Worm (Caenorhabditis elegans) whole organism, L3 larva: ENCODE data around the gene btbd-10.
"Not testable (repeated sequence)": the region's sequence is repeated elsewhere in the genome, so short reads cannot be mapped to it uniquely, and the experiment has no call there.

Source experiments
- R02D3.7 ChIP-seq: fragments of 150-350 bp; optimal IDR thresholded peaks from 2 replicates; lab custom pipeline; 2014; ENCODE audit warnings: missing biosample characterization, missing genetic modification characterization
- aly-2 ChIP-seq: fragments of 150-350 bp; optimal IDR thresholded peaks from 2 replicates; lab custom pipeline; 2014; ENCODE audit warnings: missing biosample characterization, missing genetic modification characterization
- ceh-16 ChIP-seq: sonication (generic microtip); optimal IDR thresholded peaks from 2 replicates; lab custom pipeline; 2017; ENCODE audit warnings: missing biosample characterization, missing genetic modification characterization
- ceh-28 ChIP-seq: fragments of 150-350 bp; optimal IDR thresholded peaks from 2 replicates; lab custom pipeline; 2014; ENCODE audit warnings: missing biosample characterization, missing genetic modification reagents, missing genetic modification characterization
- daf-12 ChIP-seq: fragments of 150-350 bp; optimal IDR thresholded peaks from 2 replicates; lab custom pipeline; 2014; ENCODE audit warnings: missing biosample characterization, missing genetic modification reagents, missing genetic modification characterization
- egl-27 ChIP-seq: sonication (generic microtip); optimal IDR thresholded peaks from 4 replicates; lab custom pipeline; 2017; ENCODE audit warnings: missing biosample characterization, missing genetic modification reagents, missing genetic modification characterization
- egl-5 ChIP-seq: fragments of 150-350 bp; optimal IDR thresholded peaks from 2 replicates; lab custom pipeline; 2017; ENCODE audit warnings: missing biosample characterization, missing genetic modification reagents, missing genetic modification characterization, inconsistent platforms
- elt-1 ChIP-seq: fragments of 150-350 bp; optimal IDR thresholded peaks from 2 replicates; lab custom pipeline; 2014; ENCODE audit warnings: missing biosample characterization, missing genetic modification characterization
- elt-2 ChIP-seq: sonication (generic microtip); optimal IDR thresholded peaks from 2 replicates; lab custom pipeline; 2016; ENCODE audit warnings: missing genetic modification reagents, mild to moderate bottlenecking, missing genetic modification characterization, missing compliant biosample characterization
- hmg-11 ChIP-seq: sonication (generic microtip); optimal IDR thresholded peaks from 2 replicates; lab custom pipeline; 2016; ENCODE audit warnings: missing genetic modification characterization, missing compliant biosample characterization
- jun-1 ChIP-seq: fragments of 150-350 bp; optimal IDR thresholded peaks from 2 replicates; lab custom pipeline; 2014; ENCODE audit warnings: missing biosample characterization, missing genetic modification reagents, missing genetic modification characterization
- lin-15B ChIP-seq: fragments of 150-350 bp; optimal IDR thresholded peaks from 2 replicates; lab custom pipeline; 2014; ENCODE audit warnings: missing biosample characterization, missing genetic modification characterization
- lin-39 ChIP-seq: fragments of 150-350 bp; optimal IDR thresholded peaks from 2 replicates; lab custom pipeline; 2018; ENCODE audit warnings: missing biosample characterization, missing genetic modification reagents, missing genetic modification characterization
- nfya-1 ChIP-seq: sonication (generic microtip); optimal IDR thresholded peaks from 2 replicates; lab custom pipeline; 2017; ENCODE audit warnings: missing genetic modification characterization, mild to moderate bottlenecking, missing compliant biosample characterization, antibody characterized with exemption, moderate library complexity; ENCODE audit not compliant: insufficient read depth
- nhr-11 ChIP-seq: fragments of 150-350 bp; optimal IDR thresholded peaks from 2 replicates; lab custom pipeline; 2014; ENCODE audit warnings: missing biosample characterization, missing genetic modification characterization
- nhr-12 ChIP-seq: fragments of 150-350 bp; optimal IDR thresholded peaks from 2 replicates; lab custom pipeline; 2014; ENCODE audit warnings: missing biosample characterization, missing genetic modification characterization
- nhr-23 ChIP-seq: fragments of 150-350 bp; optimal IDR thresholded peaks from 2 replicates; lab custom pipeline; 2014; ENCODE audit warnings: missing biosample characterization, missing genetic modification reagents, missing genetic modification characterization
- nhr-25 ChIP-seq: sonication (generic microtip); optimal IDR thresholded peaks from 2 replicates; lab custom pipeline; 2017; ENCODE audit warnings: missing biosample characterization, missing genetic modification characterization
- nhr-28 ChIP-seq: fragments of 150-350 bp; optimal IDR thresholded peaks from 2 replicates; lab custom pipeline; 2014; ENCODE audit warnings: missing biosample characterization, missing genetic modification characterization
- nhr-43 ChIP-seq: sonication (generic microtip); optimal IDR thresholded peaks from 2 replicates; lab custom pipeline; 2016; ENCODE audit warnings: mild to moderate bottlenecking, missing genetic modification characterization, missing compliant biosample characterization; ENCODE audit not compliant: poor library complexity, severe bottlenecking
- nhr-67 ChIP-seq: fragments of 150-350 bp; optimal IDR thresholded peaks from 2 replicates; lab custom pipeline; 2014; ENCODE audit warnings: missing biosample characterization, missing genetic modification characterization
- nhr-76 ChIP-seq: fragments of 150-350 bp; sonication (generic microtip); optimal IDR thresholded peaks from 5 replicates; lab custom pipeline; 2014; ENCODE audit warnings: missing biosample characterization, missing genetic modification characterization
- nhr-77 ChIP-seq: fragments of 150-350 bp; optimal IDR thresholded peaks from 2 replicates; lab custom pipeline; 2014; ENCODE audit warnings: missing biosample characterization, missing genetic modification characterization
- sea-2 ChIP-seq: fragments of 150-350 bp; sonication (generic microtip); optimal IDR thresholded peaks from 4 replicates; lab custom pipeline; 2014; ENCODE audit warnings: missing biosample characterization, missing genetic modification reagents, missing genetic modification characterization
- skn-1 ChIP-seq: fragments of 150-350 bp; optimal IDR thresholded peaks from 2 replicates; lab custom pipeline; 2014; ENCODE audit warnings: missing biosample characterization, missing genetic modification characterization
- snpc-4 ChIP-seq: fragments of 150-350 bp; optimal IDR thresholded peaks from 2 replicates; lab custom pipeline; 2014; ENCODE audit warnings: missing biosample characterization, missing genetic modification characterization
- tbx-2 ChIP-seq: sonication (generic microtip); optimal IDR thresholded peaks from 2 replicates; lab custom pipeline; 2016; ENCODE audit warnings: mild to moderate bottlenecking, missing genetic modification characterization, missing compliant biosample characterization
- ztf-4 ChIP-seq: fragments of 150-350 bp; optimal IDR thresholded peaks from 2 replicates; lab custom pipeline; 2014; ENCODE audit warnings: missing biosample characterization, missing genetic modification characterization

Gene btbd-10

DNA sequence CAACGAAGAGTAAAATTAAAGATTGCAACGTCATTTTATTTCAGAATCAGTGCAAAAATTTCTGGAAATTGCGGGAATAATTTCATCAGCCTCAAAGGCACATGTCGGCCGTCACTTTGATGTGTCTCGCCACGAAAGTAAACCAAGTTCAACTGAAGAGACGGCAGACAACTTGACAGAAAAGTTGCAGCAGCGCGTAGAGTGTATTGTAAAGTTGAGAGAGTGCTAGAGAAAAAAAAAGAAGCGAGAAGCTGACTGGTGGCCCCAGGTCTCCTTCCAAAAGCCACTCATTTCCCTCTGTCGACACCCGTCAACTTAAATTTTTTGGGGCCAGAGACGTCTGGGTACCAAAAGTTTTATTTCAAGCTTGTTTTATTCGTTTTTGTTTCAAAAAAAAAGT lies 531 bp upstream of the btbd-10 start (continued):
- TF ChIP-seq nhr-43 (no peak), nhr-28 (no peak), nhr-25 (tag; lab: Kevin White, UChicago) (peak; percentile 79), jun-1 (tag; lab: Kevin White, UChicago) (peak; percentile 56)

DNA sequence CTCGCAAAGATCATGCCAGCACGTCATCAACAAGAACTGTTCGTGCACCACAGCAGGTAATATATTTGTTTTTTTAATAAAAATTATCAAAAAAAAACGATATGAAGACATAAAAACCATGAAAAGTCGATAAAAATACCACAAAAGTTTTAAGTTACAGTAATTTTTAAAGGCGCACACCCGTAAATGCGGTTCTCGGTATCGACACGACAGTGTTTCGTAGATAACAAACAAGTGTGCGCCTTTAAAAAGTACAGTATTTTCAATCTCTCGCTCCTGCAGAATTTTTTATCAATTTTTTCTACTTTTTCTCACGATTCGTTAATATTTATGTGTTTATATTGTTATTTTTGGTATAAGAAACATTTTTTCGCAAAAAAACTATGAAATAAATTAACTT lies 523 bp downstream of the btbd-10 start:
- TF ChIP-seq nhr-11 (tag; lab: Kevin White, UChicago) = no peak
- no peak for TF ChIP-seq ztf-4 (tag; lab: Kevin White, UChicago)

ce11 chrII:4905883-4906282 lies 1.1 kb downstream of the btbd-10 start:
- no peak for TF ChIP-seq lin-39 (tag; lab: Kevin White, UChicago)
- no peak for TF ChIP-seq nhr-76 (tag; lab: Kevin White, UChicago)
- no peak for TF ChIP-seq nhr-23 (tag; lab: Kevin White, UChicago)
- no peak for TF ChIP-seq elt-1
- no peak for TF ChIP-seq nhr-77
- TF ChIP-seq sea-2 = no peak
- no peak for TF ChIP-seq R02D3.7 (tag; lab: Kevin White, UChicago)
- TF ChIP-seq nhr-25 (tag; lab: Kevin White, UChicago) = no peak
- TF ChIP-seq snpc-4 (tag; lab: Kevin White, UChicago) = no peak
- no peak for TF ChIP-seq egl-27 (tag; lab: Kevin White, UChicago)
- TF ChIP-seq ceh-28 (tag; lab: Kevin White, UChicago) = no peak
- no peak for TF ChIP-seq aly-2 (tag; lab: Kevin White, UChicago)
- no peak for TF ChIP-seq egl-5 (tag; lab: Kevin White, UChicago)

ce11 chrII:4908160-4908559 lies 3.4 kb downstream of the btbd-10 start:
- peak; percentile 88 for TF ChIP-seq egl-5 (tag; lab: Kevin White, UChicago)
- no peak for TF ChIP-seq hmg-11 (tag; lab: Kevin White, UChicago)
- TF ChIP-seq nfya-1 = peak; percentile 48
- peak; percentile 25 for TF ChIP-seq lin-39 (tag; lab: Kevin White, UChicago)
- peak; percentile 26 for TF ChIP-seq nhr-23 (tag; lab: Kevin White, UChicago)
- no peak for TF ChIP-seq ztf-4 (tag; lab: Kevin White, UChicago)
- peak; percentile 22 for TF ChIP-seq elt-2 (tag; lab: Kevin White, UChicago)
- TF ChIP-seq skn-1 (tag; lab: Kevin White, UChicago) = peak; percentile 93
- peak; percentile 5 for TF ChIP-seq tbx-2 (tag; lab: Kevin White, UChicago)

ce11 chrII:4914214-4914613 lies 9.4 kb downstream of the btbd-10 start, which contains the start of gene R05F9.11:
Gene R05F9.11 (minus strand): TSS chrII:4914218.
- TF ChIP-seq elt-2 (tag; lab: Kevin White, UChicago) (peak; percentile 13), nhr-23 (tag; lab: Kevin White, UChicago) (no peak)

DNA sequence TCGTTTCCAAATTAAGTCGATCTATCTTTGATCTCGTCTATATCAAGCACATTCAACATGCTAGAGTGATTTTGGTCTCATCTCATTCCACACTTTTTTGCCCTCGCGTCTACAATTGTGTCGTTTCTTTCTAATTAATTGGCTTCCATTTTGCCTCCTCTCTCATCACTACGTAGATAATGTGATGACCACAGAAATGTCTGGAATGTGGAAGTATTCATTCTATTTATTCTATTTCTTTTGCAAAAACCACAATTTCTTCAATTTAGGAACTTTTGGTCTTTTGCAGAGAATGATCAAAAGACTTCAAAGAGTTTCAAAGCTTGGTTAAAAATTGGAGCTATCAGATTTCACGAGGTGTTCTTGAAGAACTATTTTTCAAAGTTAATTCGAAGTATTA lies 10.8 kb downstream of the btbd-10 start:
- TF ChIP-seq nhr-67 = no peak
- no peak for TF ChIP-seq nhr-23 (tag; lab: Kevin White, UChicago)
- no peak for TF ChIP-seq elt-1
- TF ChIP-seq lin-15B (tag; lab: Kevin White, UChicago) = no peak
- no peak for TF ChIP-seq ceh-16 (tag; lab: Kevin White, UChicago)
- TF ChIP-seq nhr-77 = no peak
- TF ChIP-seq nhr-12 (tag; lab: Kevin White, UChicago) = no peak

- not testable (repeated sequence) for TF ChIP-seq ceh-16 (tag; lab: Kevin White, UChicago); daf-12 (tag; lab: Kevin White, UChicago); elt-1
These were observed 11.7 kb downstream of the btbd-10 start, which contains the start of gene msp-31 for ce11 chrII:4916462-4916861. Gene msp-31 (minus strand): TSS chrII:4916562.
